Worm (Caenorhabditis elegans): Measurements from ENCODE around the gene C33G3.5.

Gene C33G3.5

ce11 chrX:14028492-14028891 lies 50.0 kb downstream of the C33G3.5 start:
- no peak for TF ChIP-seq nhr-237 (tag; optimal IDR thresholded peaks at IDR 0.05)
- TF ChIP-seq lin-14 (GFP tag; optimal IDR thresholded peaks at IDR 0.05) = peak; percentile 15
- TF ChIP-seq sptf-1 (tag; optimal IDR thresholded peaks at IDR 0.05) = no peak
- no peak for TF ChIP-seq pqm-1 (tag; optimal IDR thresholded peaks at IDR 0.05)
- TF ChIP-seq lsy-2 (tag; optimal IDR thresholded peaks at IDR 0.05) = no peak
- no peak for TF ChIP-seq vab-15 (tag; optimal IDR thresholded peaks at IDR 0.05)
- no peak for TF ChIP-seq fkh-8 (tag; optimal IDR thresholded peaks at IDR 0.05)
- TF ChIP-seq fkh-10 (GFP tag; optimal IDR thresholded peaks at IDR 0.05) = no peak
- TF ChIP-seq nhr-84 (tag; optimal IDR thresholded peaks at IDR 0.05) = no peak
- no peak for TF ChIP-seq efl-1 (optimal IDR thresholded peaks at IDR 0.05)
- TF ChIP-seq efl-1 (GFP tag; optimal IDR thresholded peaks at IDR 0.05 in 1 of 2) = peak in 1 of 2 experiments; percentile 66
- TF ChIP-seq efl-3 (GFP tag; optimal IDR thresholded peaks at IDR 0.05) = no peak
- no peak for TF ChIP-seq hlh-17 (GFP tag; optimal IDR thresholded peaks at IDR 0.05; ENCODE audit: borderline replicate concordance)
- no peak for TF ChIP-seq mab-9 (GFP tag; IDR thresholded peaks at IDR 0.05)
- no peak for TF ChIP-seq nhr-77 (tag; optimal IDR thresholded peaks at IDR 0.05)
- TF ChIP-seq snu-23 (GFP tag; optimal IDR thresholded peaks at IDR 0.05) = peak; percentile 3
- TF ChIP-seq unc-62 (GFP tag; optimal IDR thresholded peaks at IDR 0.05) = no peak

ce11 chrX:14026893-14027292 lies 51.6 kb downstream of the C33G3.5 start:
- TF ChIP-seq egl-27 (tag; optimal IDR thresholded peaks at IDR 0.05) (no peak), fkh-8 (tag; optimal IDR thresholded peaks at IDR 0.05) (no peak), hlh-4 (tag; optimal IDR thresholded peaks at IDR 0.05) (no peak), nhr-19 (GFP tag; conservative IDR thresholded peaks at IDR 0.05) (no peak), elt-2 (tag; optimal IDR thresholded peaks at IDR 0.05) (no peak), ama-1 (optimal IDR thresholded peaks at IDR 0.05) (no peak), unc-86 (tag; optimal IDR thresholded peaks at IDR 0.05) (no peak), tlp-1 (tag; optimal IDR thresholded peaks at IDR 0.05) (no peak), C04F5.9 (tag; optimal IDR thresholded peaks at IDR 0.05) (no peak), dsc-1 (tag; optimal IDR thresholded peaks at IDR 0.05) (no peak)

Data from whole organism, L1 larva.